In the genomic region with DNA sequence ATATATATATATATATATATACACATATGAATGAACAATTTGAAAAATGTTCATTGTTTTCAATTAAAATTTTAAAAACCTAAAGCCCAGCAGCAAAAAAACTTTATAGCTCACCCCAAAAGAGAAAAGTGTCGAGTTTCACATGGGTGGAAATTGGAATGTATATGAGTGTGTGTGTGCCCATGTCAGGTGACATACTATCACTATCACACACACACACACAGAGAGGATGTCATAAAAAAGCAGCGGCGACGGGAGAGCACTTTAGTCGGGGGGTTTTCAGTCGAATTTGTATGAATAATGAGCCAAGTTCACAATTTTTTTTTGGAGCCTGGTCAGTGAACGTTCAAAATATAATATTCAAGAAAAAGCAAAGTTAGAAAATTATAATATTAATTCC, we compare ENCODE assay signal across 5 worm cellular contexts.
TF ChIP-seq lines count a peak whose summit lies in the region.

No protein-coding gene starts in this region.

TF ChIP-seq in whole organism, L1 larva, 84 proteins besides CTCF, POLR2A, EP300 and RAD21 (continues in another document):
- TF ChIP-seq nhr-11 (tag; optimal IDR thresholded peaks at IDR 0.05; lab: Kevin White, UChicago): no peak
- TF ChIP-seq fkh-8 (tag; optimal IDR thresholded peaks at IDR 0.05; lab: Kevin White, UChicago): peak; percentile 59
- no peak for TF ChIP-seq grh-1 (GFP tag; IDR thresholded peaks at IDR 0.05; lab: Robert Waterston, UW)
- no peak for TF ChIP-seq fkh-10 (GFP tag; optimal IDR thresholded peaks at IDR 0.05; lab: Kevin White, UChicago)
- no peak for TF ChIP-seq efl-1 (optimal IDR thresholded peaks at IDR 0.05; lab: Kevin White, UChicago)
- TF ChIP-seq efl-1 (GFP tag; optimal IDR thresholded peaks at IDR 0.05 in 1 of 2; lab: Kevin White, UChicago): peak in 1 of 2 experiments; percentile 3
- no peak for TF ChIP-seq unc-86 (tag; optimal IDR thresholded peaks at IDR 0.05; lab: Kevin White, UChicago)
- TF ChIP-seq lin-39 (tag; optimal IDR thresholded peaks at IDR 0.05; lab: Kevin White, UChicago): no peak
- TF ChIP-seq ztf-4 (tag; optimal IDR thresholded peaks at IDR 0.05; lab: Kevin White, UChicago): no peak
- TF ChIP-seq ces-1 (GFP tag; optimal IDR thresholded peaks at IDR 0.05; lab: Kevin White, UChicago): no peak
- peak in 1 of 2 experiments; percentile 18 for TF ChIP-seq lin-35 (GFP tag; optimal IDR thresholded peaks at IDR 0.05; lab: Kevin White, UChicago)
- no peak for TF ChIP-seq lin-14 (GFP tag; optimal IDR thresholded peaks at IDR 0.05; lab: Kevin White, UChicago)
- TF ChIP-seq unc-98 (GFP tag; IDR thresholded peaks at IDR 0.05; lab: Robert Waterston, UW): no peak
- no peak for TF ChIP-seq nhr-77 (tag; optimal IDR thresholded peaks at IDR 0.05; lab: Kevin White, UChicago)
- no peak for TF ChIP-seq pqm-1 (tag; optimal IDR thresholded peaks at IDR 0.05; lab: Kevin White, UChicago)
- TF ChIP-seq dsc-1 (tag; optimal IDR thresholded peaks at IDR 0.05; lab: Kevin White, UChicago): no peak
- no peak for TF ChIP-seq mep-1 (tag; optimal IDR thresholded peaks at IDR 0.05; lab: Kevin White, UChicago)
- no peak for TF ChIP-seq C04F5.9 (tag; optimal IDR thresholded peaks at IDR 0.05; lab: Kevin White, UChicago)

TF ChIP-seq in whole organism, L2 larva, 48 proteins besides CTCF, POLR2A, EP300 and RAD21:
- TF ChIP-seq crh-2 (tag; optimal IDR thresholded peaks at IDR 0.05; lab: Kevin White, UChicago): peak; percentile 52
- peak; percentile 69 for TF ChIP-seq fos-1 (tag; optimal IDR thresholded peaks at IDR 0.05; lab: Kevin White, UChicago)
- no peak for TF ChIP-seq C34F6.9 (tag; optimal IDR thresholded peaks at IDR 0.05; lab: Kevin White, UChicago)
- TF ChIP-seq sma-9 (GFP tag; optimal IDR thresholded peaks at IDR 0.05; lab: Kevin White, UChicago): peak; percentile 26
- no peak for TF ChIP-seq sma-9 (tag; optimal IDR thresholded peaks at IDR 0.05; lab: Kevin White, UChicago)
- no peak for TF ChIP-seq F13H6.1 (tag; optimal IDR thresholded peaks at IDR 0.05; lab: Kevin White, UChicago)

TF ChIP-seq in whole organism, L3 larva, 47 proteins besides CTCF, POLR2A, EP300 and RAD21 (continues in another document):
- TF ChIP-seq ztf-4 (tag; optimal IDR thresholded peaks at IDR 0.05; lab: Kevin White, UChicago) (no peak), pha-4 (tag; optimal IDR thresholded peaks at IDR 0.05; lab: Kevin White, UChicago) (peak; percentile 23), nhr-77 (tag; optimal IDR thresholded peaks at IDR 0.05; lab: Kevin White, UChicago) (no peak), sea-2 (GFP tag; optimal IDR thresholded peaks at IDR 0.05; lab: Kevin White, UChicago) (no peak), nhr-25 (tag; optimal IDR thresholded peaks at IDR 0.05; lab: Kevin White, UChicago) (no peak), mml-1 (tag; optimal IDR thresholded peaks at IDR 0.05; lab: Kevin White, UChicago) (no peak), daf-12 (tag; optimal IDR thresholded peaks at IDR 0.05; lab: Kevin White, UChicago) (no peak), unc-39 (tag; optimal IDR thresholded peaks at IDR 0.05; lab: Kevin White, UChicago) (no peak), elt-1 (tag; optimal IDR thresholded peaks at IDR 0.05; lab: Kevin White, UChicago) (no peak), nhr-23 (tag; optimal IDR thresholded peaks at IDR 0.05; lab: Kevin White, UChicago) (no peak), zag-1 (tag; optimal IDR thresholded peaks at IDR 0.05; lab: Kevin White, UChicago) (no peak), ceh-9 (tag; optimal IDR thresholded peaks at IDR 0.05; lab: Kevin White, UChicago) (no peak), mdl-1 (tag; optimal IDR thresholded peaks at IDR 0.05; lab: Kevin White, UChicago) (no peak), unc-62 (GFP tag; optimal IDR thresholded peaks at IDR 0.05; lab: Kevin White, UChicago) (no peak), nhr-67 (tag; optimal IDR thresholded peaks at IDR 0.05; lab: Kevin White, UChicago) (no peak), nhr-76 (tag; optimal IDR thresholded peaks at IDR 0.05; lab: Kevin White, UChicago) (no peak), fkh-10 (GFP tag; optimal IDR thresholded peaks at IDR 0.05; lab: Kevin White, UChicago) (no peak), aly-2 (tag; optimal IDR thresholded peaks at IDR 0.05; lab: Kevin White, UChicago) (no peak), egl-5 (tag; optimal IDR thresholded peaks at IDR 0.05; lab: Kevin White, UChicago) (no peak), pqm-1 (tag; optimal IDR thresholded peaks at IDR 0.05; lab: Kevin White, UChicago) (peak; percentile 71), lin-15B (tag; optimal IDR thresholded peaks at IDR 0.05; lab: Kevin White, UChicago) (no peak), ceh-82 (tag; optimal IDR thresholded peaks at IDR 0.05; lab: Kevin White, UChicago) (no peak), elt-2 (tag; optimal IDR thresholded peaks at IDR 0.05; lab: Kevin White, UChicago) (peak; percentile 76), eor-1 (tag; optimal IDR thresholded peaks at IDR 0.05; lab: Kevin White, UChicago) (no peak)

TF ChIP-seq in whole organism, L4 larva, 104 proteins besides CTCF, POLR2A, EP300 and RAD21:
- TF ChIP-seq pqm-1 (tag; optimal IDR thresholded peaks at IDR 0.05; lab: Kevin White, UChicago) (peak; percentile 74), php-3 (GFP tag; IDR thresholded peaks at IDR 0.05; lab: Robert Waterston, UW) (0 out of 2 replicates have a peak, but pooled peaks have one; percentile 37), aha-1 (tag; lab: Kevin White, UChicago) (peak; percentile 6), hlh-30 (tag; optimal IDR thresholded peaks at IDR 0.05; lab: Kevin White, UChicago; ENCODE audit: insufficient read depth) (peak; percentile 72), dve-1 (tag; optimal IDR thresholded peaks at IDR 0.05; lab: Kevin White, UChicago; ENCODE audit: insufficient read depth) (peak; percentile 53), ceh-82 (tag; optimal IDR thresholded peaks at IDR 0.05; lab: Kevin White, UChicago) (no peak), mxl-2 (GFP tag; conservative IDR thresholded peaks at IDR 0.05; lab: Robert Waterston, UW) (no peak), nhr-77 (tag; optimal IDR thresholded peaks at IDR 0.05; lab: Kevin White, UChicago) (peak; percentile 39), spr-3 (GFP tag; optimal IDR thresholded peaks at IDR 0.05; lab: Kevin White, UChicago) (no peak), mes-2 (tag; optimal IDR thresholded peaks at IDR 0.05; lab: Kevin White, UChicago; ENCODE audit: poor library complexity, severe bottlenecking) (peak; percentile 17), dmd-6 (GFP tag; IDR thresholded peaks at IDR 0.05; lab: Robert Waterston, UW) (peak; percentile 65; the same call in 1 of the 2 replicates), nhr-42 (GFP tag; IDR thresholded peaks at IDR 0.05; lab: Robert Waterston, UW) (no peak), daf-16 (GFP tag; optimal IDR thresholded peaks at IDR 0.05; lab: Kevin White, UChicago) (no peak), daf-16 (tag; optimal IDR thresholded peaks at IDR 0.05; lab: Kevin White, UChicago) (peak; percentile 22), arid-1 (GFP tag; conservative IDR thresholded peaks at IDR 0.05; lab: Robert Waterston, UW) (no peak), nhr-28 (tag; optimal IDR thresholded peaks at IDR 0.05; lab: Kevin White, UChicago) (peak; percentile 85), hlh-11 (tag; optimal IDR thresholded peaks at IDR 0.05; lab: Kevin White, UChicago) (peak; percentile 47), unc-62 (GFP tag; optimal IDR thresholded peaks at IDR 0.05 in 1 of 2; lab: Kevin White, UChicago) (peak in 1 of 2 experiments; percentile 66), unc-62 (tag; optimal IDR thresholded peaks at IDR 0.05; lab: Kevin White, UChicago) (no peak), hif-1 (tag; optimal IDR thresholded peaks at IDR 0.05; lab: Kevin White, UChicago) (peak in 1 of 2 experiments; percentile 3)

TF ChIP-seq in whole organism, young adult, 124 proteins besides CTCF, POLR2A, EP300 and RAD21:
- TF ChIP-seq F33H1.4 (GFP tag; IDR thresholded peaks at IDR 0.05; lab: Robert Waterston, UW) (no peak), nhr-80 (tag; optimal IDR thresholded peaks at IDR 0.05; lab: Kevin White, UChicago) (peak; percentile 78), zfh-2 (GFP tag; conservative IDR thresholded peaks at IDR 0.05; lab: Robert Waterston, UW) (no peak)
